Worm (Caenorhabditis elegans) whole organism, L3 larva: ENCODE measurements around the gene sra-28.

Experiments
- elt-1 ChIP-seq: fragments of 150-350 bp; optimal IDR thresholded peaks from 2 replicates; lab custom pipeline; 2014; ENCODE audit warnings: missing biosample characterization, missing genetic modification characterization
- elt-2 ChIP-seq: sonication (generic microtip); optimal IDR thresholded peaks from 2 replicates; lab custom pipeline; 2016; ENCODE audit warnings: missing genetic modification reagents, mild to moderate bottlenecking, missing genetic modification characterization, missing compliant biosample characterization
- fos-1 ChIP-seq: fragments of 150-350 bp; optimal IDR thresholded peaks from 2 replicates; lab custom pipeline; 2014; ENCODE audit warnings: missing biosample characterization, missing genetic modification characterization
- nhr-76 ChIP-seq: fragments of 150-350 bp; sonication (generic microtip); optimal IDR thresholded peaks from 5 replicates; lab custom pipeline; 2014; ENCODE audit warnings: missing biosample characterization, missing genetic modification characterization
- zag-1 ChIP-seq: fragments of 150-350 bp; optimal IDR thresholded peaks from 2 replicates; lab custom pipeline; 2014; ENCODE audit warnings: missing biosample characterization, missing genetic modification characterization

DNA sequence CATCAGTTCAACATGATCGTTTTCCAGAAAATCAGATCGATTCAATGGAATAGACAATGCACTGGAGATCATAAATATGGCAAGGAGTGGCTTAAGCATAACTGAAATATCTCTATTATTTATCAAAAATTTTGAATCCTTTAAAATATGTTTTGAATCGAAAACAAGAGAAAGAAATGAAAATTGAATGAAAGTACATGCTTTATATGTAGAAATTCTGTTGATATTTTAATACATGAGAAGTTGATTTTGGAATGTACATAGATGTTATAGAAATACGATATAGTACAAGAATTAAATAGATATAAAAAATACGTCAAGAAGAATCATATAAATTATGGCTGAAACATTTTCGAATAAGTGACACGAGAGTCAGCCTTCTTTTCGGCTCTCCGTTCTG lies 18.7 kb upstream of the sra-28 start, which contains the start of gene C56C10.9:
- TF ChIP-seq elt-2 (tag; lab: Kevin White, UChicago) (no peak), elt-1 (tag; lab: Kevin White, UChicago) (no peak), nhr-76 (tag; lab: Kevin White, UChicago) (no peak), zag-1 (tag; lab: Kevin White, UChicago) (no peak), fos-1 (tag; lab: Kevin White, UChicago) (no peak)
